Fruit fly (Drosophila melanogaster) whole organism, adult: ENCODE results near the gene CG14717.

Experiments used
- CG14711 ChIP-seq: fragments of 200-800 bp; sonication (Bioruptor generic); optimal IDR thresholded peaks from 2 replicates; lab custom pipeline; 2018; ENCODE audit warnings: missing biosample characterization, mild to moderate bottlenecking, missing genetic modification characterization, moderate library complexity
- CG5204 ChIP-seq: fragments of 200-800 bp; sonication (Bioruptor generic); optimal IDR thresholded peaks from 2 replicates; lab custom pipeline; 2016; ENCODE audit warnings: missing biosample characterization, missing genetic modification characterization
- CG7045 ChIP-seq: fragments of 200-800 bp; sonication (Bioruptor generic); optimal IDR thresholded peaks from 2 replicates; lab custom pipeline; 2017; ENCODE audit warnings: missing biosample characterization, mild to moderate bottlenecking, missing genetic modification characterization
- Clk ChIP-seq: fragments of 200-800 bp; sonication (Bioruptor generic); optimal IDR thresholded peaks from 2 replicates; lab custom pipeline; 2017; ENCODE audit warnings: missing biosample characterization, missing genetic modification characterization
- Crg-1 ChIP-seq: fragments of 200-800 bp; sonication (Bioruptor generic); optimal IDR thresholded peaks from 2 replicates; lab custom pipeline; 2016; ENCODE audit warnings: missing biosample characterization, missing genetic modification characterization
- Hr96 ChIP-seq: fragments of 200-800 bp; sonication (Bioruptor generic); optimal IDR thresholded peaks from 2 replicates; lab custom pipeline; 2016; ENCODE audit warnings: missing biosample characterization, missing genetic modification characterization
- Mnt ChIP-seq: fragments of 200-800 bp; sonication (Bioruptor generic); optimal IDR thresholded peaks from 2 replicates; lab custom pipeline; 2016; ENCODE audit warnings: missing biosample characterization, mild to moderate bottlenecking, missing genetic modification characterization
- cic ChIP-seq: fragments of 200-800 bp; sonication (Bioruptor generic); optimal IDR thresholded peaks from 2 replicates; lab custom pipeline; 2017; ENCODE audit warnings: missing biosample characterization, mild to moderate bottlenecking, missing genetic modification characterization, moderate library complexity
- cnc ChIP-seq, 2 experiments: fragments of >200 bp; optimal IDR thresholded peaks; 2 replicates each; lab custom pipeline; 2017
- kay ChIP-seq: fragments of 200-800 bp; sonication (Bioruptor generic); peaks from one replicate; lab custom pipeline; 2016; ENCODE audit warnings: missing biosample characterization, missing genetic modification characterization, borderline replicate concordance
- ovo ChIP-seq: fragments of 200-800 bp; sonication (Bioruptor generic); optimal IDR thresholded peaks from 2 replicates; lab custom pipeline; 2016; ENCODE audit warnings: missing biosample characterization, missing genetic modification characterization
- toe ChIP-seq: fragments of 200-800 bp; sonication (Bioruptor generic); optimal IDR thresholded peaks from 2 replicates; lab custom pipeline; 2016; ENCODE audit warnings: missing biosample characterization, missing genetic modification characterization

- TF ChIP-seq CG14711 (tag; lab: Kevin White, UChicago), result no peak
- no peak for TF ChIP-seq CG5204 (GFP tag; lab: Kevin White, UChicago)
- no peak for TF ChIP-seq Mnt
- no peak for TF ChIP-seq cic (GFP tag; lab: Kevin White, UChicago)
- TF ChIP-seq toe, result no peak
- TF ChIP-seq kay (GFP tag; lab: Kevin White, UChicago), result no peak
- TF ChIP-seq ovo (GFP tag; lab: Kevin White, UChicago), result no peak
- TF ChIP-seq Crg-1, result no peak
- no peak for TF ChIP-seq CG7045 (GFP tag; lab: Kevin White, UChicago)
- TF ChIP-seq cnc (optimal IDR thresholded peaks at IDR 0.05; lab: Kevin White, UChicago), result no peak
- TF ChIP-seq Clk, result no peak
- no peak for TF ChIP-seq Hr96 (GFP tag; lab: Kevin White, UChicago)
Observed at dm6 chr3R:11703730-11704129, 7.4 kb downstream of the CG14717 start, which contains the start of gene I-t.
